Fruit fly (Drosophila melanogaster): ENCODE data around the gene PolrMT.

Gene PolrMT

DNA sequence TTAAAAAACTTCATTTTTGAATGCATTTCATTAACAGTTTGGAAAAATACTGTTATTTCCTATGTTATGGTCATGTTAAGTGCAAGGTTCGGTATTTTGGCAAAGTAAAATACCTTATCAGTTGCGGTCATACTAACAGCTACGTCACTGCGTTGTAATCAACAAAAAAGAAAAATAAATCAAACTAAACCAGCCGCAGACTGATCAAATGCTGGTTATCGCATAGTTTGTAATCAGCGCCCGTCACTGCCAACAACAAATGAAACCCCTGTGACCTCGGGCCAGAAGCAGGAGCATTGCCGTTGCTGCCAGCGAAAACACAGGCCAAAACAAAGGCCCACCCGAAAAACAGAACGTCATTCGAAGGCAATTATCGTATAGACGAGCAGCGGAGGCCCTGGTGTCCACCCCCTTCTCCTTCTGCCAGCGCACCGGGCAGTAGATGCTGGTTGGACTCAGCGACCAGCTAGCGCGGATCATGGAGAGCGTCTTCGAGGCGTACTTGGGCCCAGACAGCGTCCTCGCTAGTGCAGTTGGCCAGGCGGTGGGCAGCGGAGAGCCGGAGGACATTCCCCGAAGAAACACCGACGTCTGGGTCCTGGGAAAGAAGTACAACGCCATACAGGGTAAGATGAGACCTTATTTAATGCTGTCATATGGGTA lies 27.2 kb downstream of the PolrMT start, which contains the start of gene Atg4a (continued):
- TF ChIP-seq nom (GFP tag; optimal IDR thresholded peaks at IDR 0.05) (peak; percentile 62), rib (GFP tag; IDR thresholded peaks at IDR 0.05) (no peak), CG2712 (tag; optimal IDR thresholded peaks at IDR 0.05) (peak; percentile 2), CG18599 (GFP tag; optimal IDR thresholded peaks at IDR 0.05) (no peak), shn (GFP tag; optimal IDR thresholded peaks at IDR 0.05) (no peak), CG4617 (GFP tag; optimal IDR thresholded peaks at IDR 0.05; ENCODE audit: borderline replicate concordance) (peak; percentile 42), Aef1 (GFP tag; IDR thresholded peaks at IDR 0.05) (no peak), CG4328 (GFP tag; optimal IDR thresholded peaks at IDR 0.05) (no peak), Dbx (GFP tag; IDR thresholded peaks at IDR 0.05) (no peak), unpg (GFP tag; optimal IDR thresholded peaks at IDR 0.05) (no peak), maf-S (GFP tag; optimal IDR thresholded peaks at IDR 0.05) (no peak), Mrtf (GFP tag; IDR thresholded peaks at IDR 0.05) (no peak), crc (GFP tag; optimal IDR thresholded peaks at IDR 0.05) (no peak), YL-1 (GFP tag; optimal IDR thresholded peaks at IDR 0.05) (peak; percentile 64), pzg (GFP tag; optimal IDR thresholded peaks at IDR 0.05) (peak; percentile 35), Dip3 (GFP tag; optimal IDR thresholded peaks at IDR 0.05) (no peak), Nf-YA (GFP tag; IDR thresholded peaks at IDR 0.05) (no peak), seq (GFP tag; IDR thresholded peaks at IDR 0.05) (no peak), nerfin-2 (GFP tag; IDR thresholded peaks at IDR 0.05; ENCODE audit: partially characterized antibody) (no peak), Fer3 (tag; optimal IDR thresholded peaks at IDR 0.05) (no peak), chn (GFP tag; optimal IDR thresholded peaks at IDR 0.05) (no peak), tll (GFP tag; optimal IDR thresholded peaks at IDR 0.05) (no peak), Hr39 (optimal IDR thresholded peaks at IDR 0.05) (no peak), ftz-f1 (GFP tag; optimal IDR thresholded peaks at IDR 0.05) (peak; percentile 13), Dp (GFP tag; optimal IDR thresholded peaks at IDR 0.05) (no peak), CG9215 (GFP tag; IDR thresholded peaks at IDR 0.05) (no peak), grau (tag; optimal IDR thresholded peaks at IDR 0.05) (no peak), CG4404 (GFP tag; IDR thresholded peaks at IDR 0.05) (no peak), NC2α (GFP tag; optimal IDR thresholded peaks at IDR 0.05) (no peak), bab2 (GFP tag; optimal IDR thresholded peaks at IDR 0.05) (no peak), CG13287 (GFP tag; IDR thresholded peaks at IDR 0.05; ENCODE audit: partially characterized antibody) (peak; percentile 27; the same call in 1 of the 2 replicates), CG17568 (GFP tag; optimal IDR thresholded peaks at IDR 0.05) (no peak), CG31441 (GFP tag; IDR thresholded peaks at IDR 0.05) (no peak), CG2889 (GFP tag; IDR thresholded peaks at IDR 0.05) (no peak), CG18764 (GFP tag; optimal IDR thresholded peaks at IDR 0.05) (no peak), dan (GFP tag; IDR thresholded peaks at IDR 0.05) (no peak), aop (GFP tag; IDR thresholded peaks at IDR 0.05) (no peak), CG10431 (GFP tag; optimal IDR thresholded peaks at IDR 0.05) (no peak), CG8478 (optimal IDR thresholded peaks at IDR 0.05) (no peak), CG17186 (GFP tag; optimal IDR thresholded peaks at IDR 0.05) (no peak), CG3847 (GFP tag; IDR thresholded peaks at IDR 0.05) (no peak), ERR (GFP tag; optimal IDR thresholded peaks at IDR 0.05) (no peak), Pdp1 (GFP tag; optimal IDR thresholded peaks at IDR 0.05) (peak in 1 of 2 experiments; percentile 74), dmrt99B (tag; optimal IDR thresholded peaks at IDR 0.05) (no peak), CG6765 (GFP tag; optimal IDR thresholded peaks at IDR 0.05) (no peak), CG13424 (tag; optimal IDR thresholded peaks at IDR 0.05) (no peak), zfh2 (GFP tag; optimal IDR thresholded peaks at IDR 0.05) (no peak), row (GFP tag; IDR thresholded peaks at IDR 0.05) (0 out of 3 replicates have a peak, but pooled peaks have one; percentile 12), ato (GFP tag; IDR thresholded peaks at IDR 0.05; ENCODE audit: partially characterized antibody) (no peak), eyg (GFP tag; optimal IDR thresholded peaks at IDR 0.05) (no peak), Optix (GFP tag; IDR thresholded peaks at IDR 0.05) (no peak)
